Fruit fly (Drosophila melanogaster): ENCODE results near the gene Ama.

Ama gene

dm6 chr3R:6760755-6761647 lies 1.4 kb upstream of the Ama start (continued):
- TF ChIP-seq CG17829 (tag; optimal IDR thresholded peaks at IDR 0.05), result peak; percentile 59
- peak; percentile 64 for TF ChIP-seq CG10979 (tag; optimal IDR thresholded peaks at IDR 0.05)
- TF ChIP-seq CG16779 (GFP tag; IDR thresholded peaks at IDR 0.05), result no peak
- peak in 1 of 2 experiments; percentile 51 for TF ChIP-seq Hr51 (GFP tag; optimal IDR thresholded peaks at IDR 0.05)
- peak; percentile 21 for TF ChIP-seq CG3281 (GFP tag; optimal IDR thresholded peaks at IDR 0.05)
- no peak for TF ChIP-seq ewg (GFP tag; optimal IDR thresholded peaks at IDR 0.05)
- peak; percentile 70 for TF ChIP-seq gem (tag; optimal IDR thresholded peaks at IDR 0.05)
- TF ChIP-seq CG2889 (GFP tag; IDR thresholded peaks at IDR 0.05), result no peak
- TF ChIP-seq CG11085 (GFP tag; IDR thresholded peaks at IDR 0.05), result no peak
- TF ChIP-seq run (tag; optimal IDR thresholded peaks at IDR 0.05), result no peak
- TF ChIP-seq shn (GFP tag; optimal IDR thresholded peaks at IDR 0.05), result no peak
- no peak for TF ChIP-seq Mad (GFP tag; optimal IDR thresholded peaks at IDR 0.05)
- TF ChIP-seq zen (tag; optimal IDR thresholded peaks at IDR 0.05), result peak; percentile 65
- peak; percentile 16 for TF ChIP-seq CG6254 (GFP tag; optimal IDR thresholded peaks at IDR 0.05)
- TF ChIP-seq CG7928 (GFP tag; optimal IDR thresholded peaks at IDR 0.05), result no peak
- TF ChIP-seq CG15073 (GFP tag; optimal IDR thresholded peaks at IDR 0.05), result no peak
- TF ChIP-seq Deaf1 (tag; optimal IDR thresholded peaks at IDR 0.05), result peak; percentile 33
- TF ChIP-seq CG2199 (GFP tag; IDR thresholded peaks at IDR 0.05), result no peak
- no peak for TF ChIP-seq sim (GFP tag; IDR thresholded peaks at IDR 0.05)
- no peak for TF ChIP-seq MESR4 (GFP tag; optimal IDR thresholded peaks at IDR 0.05)
- TF ChIP-seq ssp (GFP tag; IDR thresholded peaks at IDR 0.05), result no peak
- TF ChIP-seq ken (GFP tag; IDR thresholded peaks at IDR 0.05), result peak; percentile 29; the same call in 1 of the 3 replicates
- no peak for TF ChIP-seq Poxn (GFP tag; IDR thresholded peaks at IDR 0.05)
- no peak for TF ChIP-seq gsb (GFP tag; IDR thresholded peaks at IDR 0.05)
- no peak for TF ChIP-seq dan (GFP tag; IDR thresholded peaks at IDR 0.05)
- TF ChIP-seq sqz (GFP tag; optimal IDR thresholded peaks at IDR 0.05), result no peak
- TF ChIP-seq CG1647 (GFP tag; optimal IDR thresholded peaks at IDR 0.05), result no peak
- no peak for TF ChIP-seq Trl (optimal IDR thresholded peaks at IDR 0.05)
- TF ChIP-seq Trl (GFP tag; optimal IDR thresholded peaks at IDR 0.05), result peak; percentile 16
- TF ChIP-seq peb (GFP tag; IDR thresholded peaks at IDR 0.05), result no peak
- peak; percentile 16 for TF ChIP-seq ind (GFP tag; optimal IDR thresholded peaks at IDR 0.05)
- no peak for TF ChIP-seq Hr78 (GFP tag; optimal IDR thresholded peaks at IDR 0.05)
- peak; percentile 1 for TF ChIP-seq nom (GFP tag; optimal IDR thresholded peaks at IDR 0.05)
- no peak for TF ChIP-seq HmgZ (tag; optimal IDR thresholded peaks at IDR 0.05)
- no peak for TF ChIP-seq zfh1 (GFP tag; IDR thresholded peaks at IDR 0.05)
- no peak for TF ChIP-seq CG13123 (GFP tag; optimal IDR thresholded peaks at IDR 0.05)
- TF ChIP-seq usp (GFP tag; optimal IDR thresholded peaks at IDR 0.05), result no peak
- no peak for TF ChIP-seq lbe (GFP tag; optimal IDR thresholded peaks at IDR 0.05)
- no peak for TF ChIP-seq CG31365 (tag; optimal IDR thresholded peaks at IDR 0.05)
- TF ChIP-seq H2.0 (GFP tag; IDR thresholded peaks at IDR 0.05), result no peak
- peak; percentile 14 for TF ChIP-seq CG13775 (GFP tag; optimal IDR thresholded peaks at IDR 0.05)
- no peak for TF ChIP-seq emc (GFP tag; optimal IDR thresholded peaks at IDR 0.05)
- peak; percentile 22 for TF ChIP-seq CHES-1-like (GFP tag; optimal IDR thresholded peaks at IDR 0.05)
- TF ChIP-seq phol (tag; optimal IDR thresholded peaks at IDR 0.05), result peak; percentile 44
- no peak for TF ChIP-seq HLH54F (GFP tag; optimal IDR thresholded peaks at IDR 0.05)
- peak; percentile 34 for TF ChIP-seq Six4 (GFP tag; optimal IDR thresholded peaks at IDR 0.05)
- no peak for TF ChIP-seq stc (GFP tag; IDR thresholded peaks at IDR 0.05)
- no peak for TF ChIP-seq GATAe (GFP tag; conservative IDR thresholded peaks at IDR 0.05)
- no peak for TF ChIP-seq CG3838 (GFP tag; optimal IDR thresholded peaks at IDR 0.05)
- no peak for TF ChIP-seq tll (GFP tag; optimal IDR thresholded peaks at IDR 0.05)

All from whole organism, embryonic.